Fruit fly (Drosophila melanogaster): ENCODE results near the gene Glys.

The Glys gene

DNA sequence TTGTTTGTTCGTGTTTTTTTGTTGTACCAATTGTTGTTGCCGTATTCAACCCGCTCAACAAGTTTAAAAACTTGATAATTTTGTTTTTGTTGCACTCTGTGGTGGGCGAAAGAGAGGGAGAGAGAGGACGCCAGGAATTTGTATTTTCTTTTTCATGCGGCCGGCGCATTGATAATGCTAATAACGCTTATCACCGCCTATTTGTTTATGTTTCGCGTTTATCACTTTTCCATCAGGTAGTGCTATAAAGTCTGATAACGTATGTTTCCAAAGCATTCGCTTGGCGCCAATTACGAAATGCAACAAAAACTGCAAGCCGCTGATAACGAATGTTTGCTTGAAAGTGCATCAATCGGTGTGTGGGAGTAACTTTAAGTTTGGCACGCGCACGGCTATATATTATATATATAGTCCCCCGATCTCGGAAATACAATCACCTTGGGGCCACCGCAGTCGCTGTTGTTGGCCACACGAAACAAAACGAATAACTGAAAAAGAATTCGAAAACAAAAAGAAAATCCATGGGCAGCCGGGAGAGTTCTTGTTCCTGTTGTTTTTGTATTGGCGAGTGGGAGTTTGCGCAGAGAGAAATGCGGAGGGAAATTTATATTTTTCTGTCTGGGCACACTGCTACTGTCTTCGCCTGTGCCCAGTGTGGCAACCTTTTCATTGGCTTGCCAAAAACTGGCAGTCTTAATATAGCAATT lies at the start of gene Glys:
TSS of gene Glys (minus strand) at position 494 of the 707 bp plus-strand sequence.
- TF ChIP-seq CG16779 (tag; optimal IDR thresholded peaks at IDR 0.05): peak; percentile 76
- TF ChIP-seq CG6792 (GFP tag; optimal IDR thresholded peaks at IDR 0.05): peak; percentile 2
- TF ChIP-seq svp (GFP tag): peak; percentile 66
- TF ChIP-seq dac (GFP tag; optimal IDR thresholded peaks at IDR 0.05): peak; percentile 35
- TF ChIP-seq CG8119 (GFP tag; IDR thresholded peaks at IDR 0.05): peak; percentile 63
- TF ChIP-seq Met (GFP tag; optimal IDR thresholded peaks at IDR 0.05): peak; percentile 31
- TF ChIP-seq salr (GFP tag; optimal IDR thresholded peaks at IDR 0.05): peak; percentile 46 to 63
- TF ChIP-seq achi (GFP tag; optimal IDR thresholded peaks at IDR 0.05): peak; percentile 22
- TF ChIP-seq vri (GFP tag; optimal IDR thresholded peaks at IDR 0.05): peak; percentile 61
- peak; percentile 51 for TF ChIP-seq CG3032 (tag; optimal IDR thresholded peaks at IDR 0.05)
- peak; percentile 62 for TF ChIP-seq CG6854 (GFP tag; optimal IDR thresholded peaks at IDR 0.05)
- TF ChIP-seq Sox15 (GFP tag; optimal IDR thresholded peaks at IDR 0.05): no peak
- TF ChIP-seq spab (GFP tag; optimal IDR thresholded peaks at IDR 0.05): peak; percentile 55
- peak; percentile 69 for TF ChIP-seq CG32006 (GFP tag; optimal IDR thresholded peaks at IDR 0.05)
- TF ChIP-seq cyc (GFP tag; optimal IDR thresholded peaks at IDR 0.05): no peak
- no peak for TF ChIP-seq CG10631 (GFP tag; optimal IDR thresholded peaks at IDR 0.05)
- no peak for TF ChIP-seq acj6 (GFP tag; optimal IDR thresholded peaks at IDR 0.05)
- peak; percentile 25 for TF ChIP-seq topi (GFP tag; optimal IDR thresholded peaks at IDR 0.05)
- TF ChIP-seq pdm3 (GFP tag; optimal IDR thresholded peaks at IDR 0.05): peak; percentile 22
- TF ChIP-seq Eip93F (GFP tag; optimal IDR thresholded peaks at IDR 0.05): peak; percentile 54
- no peak for TF ChIP-seq CG11902 (GFP tag; optimal IDR thresholded peaks at IDR 0.05)
- peak; percentile 86 for TF ChIP-seq eg (GFP tag; IDR thresholded peaks at IDR 0.05)
- peak; percentile 22 for TF ChIP-seq lz (GFP tag; optimal IDR thresholded peaks at IDR 0.05)
- peak; percentile 56 for TF ChIP-seq dsx (GFP tag; optimal IDR thresholded peaks at IDR 0.05; ENCODE audit: poor library complexity, severe bottlenecking)
- peak; percentile 60 to 80 for TF ChIP-seq ss (GFP tag; optimal IDR thresholded peaks at IDR 0.05)
- peak; percentile 49 for TF ChIP-seq CG3919 (GFP tag; optimal IDR thresholded peaks at IDR 0.05)
- TF ChIP-seq CG10669 (GFP tag; optimal IDR thresholded peaks at IDR 0.05): peak; percentile 56
- TF ChIP-seq fkh (GFP tag; optimal IDR thresholded peaks at IDR 0.05): peak; percentile 76
- 0 out of 2 replicates have a peak, but pooled peaks have one; percentile 37 for TF ChIP-seq Gug (GFP tag; IDR thresholded peaks at IDR 0.05)
- peak; percentile 85 for TF ChIP-seq CG6163 (GFP tag; IDR thresholded peaks at IDR 0.05)
- TF ChIP-seq CG7368 (GFP tag; optimal IDR thresholded peaks at IDR 0.05): peak; percentile 24
- peak; percentile 14 for TF ChIP-seq OdsH (GFP tag; optimal IDR thresholded peaks at IDR 0.05)
- peak; percentile 58 for TF ChIP-seq CG9139 (GFP tag; optimal IDR thresholded peaks at IDR 0.05)
- no peak for TF ChIP-seq CG31627 (GFP tag; optimal IDR thresholded peaks at IDR 0.05)
- peak; percentile 55 for TF ChIP-seq Eip78C (GFP tag)
- TF ChIP-seq CG4318 (GFP tag; optimal IDR thresholded peaks at IDR 0.05): no peak
- TF ChIP-seq Hr38 (GFP tag; optimal IDR thresholded peaks at IDR 0.05): no peak
- peak; percentile 42 for TF ChIP-seq Hr4 (GFP tag; optimal IDR thresholded peaks at IDR 0.05)
- TF ChIP-seq Lpt (GFP tag; optimal IDR thresholded peaks at IDR 0.05): peak; percentile 81
- no peak for TF ChIP-seq fd85E (GFP tag; optimal IDR thresholded peaks at IDR 0.05)
- TF ChIP-seq Smox (GFP tag; optimal IDR thresholded peaks at IDR 0.05): no peak
- TF ChIP-seq CG8319 (GFP tag; optimal IDR thresholded peaks at IDR 0.05): no peak
- TF ChIP-seq CG15336 (GFP tag; IDR thresholded peaks at IDR 0.05): peak; percentile 54
- TF ChIP-seq Hr39 (GFP tag; optimal IDR thresholded peaks at IDR 0.05): no peak
- peak; percentile 59 for TF ChIP-seq CG6808 (GFP tag; optimal IDR thresholded peaks at IDR 0.05)
- TF ChIP-seq Sox102F (GFP tag; optimal IDR thresholded peaks at IDR 0.05): peak; percentile 58
- peak; percentile 50 for TF ChIP-seq CG8632 (GFP tag; optimal IDR thresholded peaks at IDR 0.05)
- peak; percentile 8 for TF ChIP-seq Blimp-1 (GFP tag; optimal IDR thresholded peaks at IDR 0.05)
- peak; percentile 30 for TF ChIP-seq esn (GFP tag; optimal IDR thresholded peaks at IDR 0.05)
- TF ChIP-seq CG34406 (GFP tag; optimal IDR thresholded peaks at IDR 0.05): peak; percentile 28
- peak; percentile 25; the same call in 1 of the 2 replicates for TF ChIP-seq CG11294 (GFP tag; IDR thresholded peaks at IDR 0.05)

All from whole organism, prepupa.